Worm (Caenorhabditis elegans) whole organism, L4 larva: ENCODE measurements around the gene tsp-4.

Experiments used
- F10B5.3 ChIP-seq: sonication (generic microtip); optimal IDR thresholded peaks from 2 replicates; lab custom pipeline; 2016; ENCODE audit warnings: mild to moderate bottlenecking, missing genetic modification characterization, missing compliant biosample characterization
- F44E2.7 ChIP-seq: fragments of 200-800 bp; sonication (Bioruptor generic); IDR thresholded peaks from 2 replicates; pipeline ENCODE4 v2.1.2; 2022; ENCODE audit warnings: missing genetic modification characterization, missing compliant biosample characterization
- F49E8.2 ChIP-seq: sonication (generic microtip); optimal IDR thresholded peaks from 2 replicates; lab custom pipeline; 2016; ENCODE audit warnings: missing compliant biosample characterization, mild to moderate bottlenecking, missing genetic modification characterization, borderline replicate concordance
- T20F7.1 ChIP-seq: fragments of 200-800 bp; sonication (Bioruptor generic); optimal IDR thresholded peaks from 2 replicates; lab custom pipeline; 2018; ENCODE audit warnings: mild to moderate bottlenecking, missing genetic modification characterization, missing compliant biosample characterization
- Y75B8A.6 ChIP-seq: fragments of 200-800 bp; sonication (Bioruptor generic); IDR thresholded peaks from 2 replicates; pipeline ENCODE4 v1.3.6; 2022; ENCODE audit warnings: missing genetic modification reagents, missing genetic modification characterization, missing compliant biosample characterization
- ZK337.2 ChIP-seq: fragments of 200-800 bp; sonication (Bioruptor generic); IDR thresholded peaks from 2 replicates; pipeline ENCODE4 v1.3.6; 2022; ENCODE audit warnings: missing genetic modification reagents, missing genetic modification characterization, missing compliant biosample characterization
- ZK546.5 ChIP-seq, 2 experiments: sonication (generic microtip); optimal IDR thresholded peaks; 2 replicates each; lab custom pipeline; 2017; ENCODE audit warnings: missing biosample characterization in 2 of 2, missing genetic modification characterization in 2 of 2
- aha-1 ChIP-seq: fragments of 150-350 bp; peaks from one replicate; lab custom pipeline; 2014; ENCODE audit warnings: missing biosample characterization, missing genetic modification characterization
- ceh-62 ChIP-seq: sonication (generic microtip); optimal IDR thresholded peaks from 2 replicates; lab custom pipeline; 2017; ENCODE audit warnings: missing biosample characterization, missing genetic modification characterization
- ctbp-1 ChIP-seq: fragments of 200-800 bp; sonication (Bioruptor generic); IDR thresholded peaks from 2 replicates; pipeline ENCODE4 v1.3.6; 2022; ENCODE audit warnings: missing genetic modification reagents, missing genetic modification characterization, missing compliant biosample characterization
- daf-16 ChIP-seq, 3 experiments: sonication (generic microtip); optimal IDR thresholded peaks; 2 replicates each; lab custom pipeline; 2016 to 2017; ENCODE audit warnings: missing genetic modification characterization in 3 of 3, missing genetic modification reagents in 3 of 3, mild to moderate bottlenecking in 2 of 3, missing compliant biosample characterization in 2 of 3, missing biosample characterization in 1 of 3, moderate library complexity in 1 of 3
- dmd-6 ChIP-seq: fragments of 200-800 bp; sonication (Bioruptor generic); IDR thresholded peaks from 2 replicates; pipeline ENCODE4 v1.3.6; 2022; ENCODE audit warnings: missing genetic modification reagents, missing genetic modification characterization, missing compliant biosample characterization
- dve-1 ChIP-seq: sonication (generic microtip); optimal IDR thresholded peaks from 2 replicates; lab custom pipeline; 2017; ENCODE audit warnings: antibody characterized with exemption, mild to moderate bottlenecking, missing genetic modification characterization, missing compliant biosample characterization; ENCODE audit not compliant: insufficient read depth
- gei-8 ChIP-seq: fragments of 200-800 bp; sonication (Bioruptor generic); optimal IDR thresholded peaks from 2 replicates; lab custom pipeline; 2018; ENCODE audit warnings: mild to moderate bottlenecking, missing genetic modification characterization, missing compliant biosample characterization
- hif-1 ChIP-seq, 2 experiments: sonication (generic microtip); optimal IDR thresholded peaks; 2 replicates each; lab custom pipeline; 2016 to 2017; ENCODE audit warnings: missing compliant biosample characterization in 2 of 2, missing genetic modification characterization in 2 of 2, missing genetic modification reagents in 2 of 2, missing genotype in 2 of 2, mild to moderate bottlenecking in 1 of 2
- lim-7 ChIP-seq: fragments of 200-800 bp; sonication (Bioruptor generic); IDR thresholded peaks from 2 replicates; pipeline ENCODE4 v1.3.6; 2022; ENCODE audit warnings: missing genetic modification characterization, missing compliant biosample characterization
- lin-1 ChIP-seq: fragments of 200-800 bp; sonication (Bioruptor generic); IDR thresholded peaks from 2 replicates; pipeline ENCODE4 v1.3.6; 2022; ENCODE audit warnings: missing genetic modification reagents, missing genetic modification characterization, missing compliant biosample characterization
- lin-15B ChIP-seq: fragments of 150-350 bp; sonication (generic microtip); optimal IDR thresholded peaks from 3 replicates; lab custom pipeline; 2014; ENCODE audit warnings: missing biosample characterization, missing genetic modification characterization
- lin-29 ChIP-seq: fragments of 200-800 bp; sonication (Bioruptor generic); IDR thresholded peaks from 2 replicates; pipeline ENCODE4 v1.3.6; 2022; ENCODE audit warnings: missing genetic modification reagents, missing genetic modification characterization, missing compliant biosample characterization
- lin-38 ChIP-seq: fragments of 200-800 bp; sonication (Bioruptor generic); IDR thresholded peaks from 2 replicates; pipeline ENCODE4 v1.3.6; 2022; ENCODE audit warnings: missing genetic modification reagents, missing genetic modification characterization, missing compliant biosample characterization
- lin-39 ChIP-seq: fragments of 150-350 bp; optimal IDR thresholded peaks from 2 replicates; lab custom pipeline; 2014; ENCODE audit warnings: missing biosample characterization, missing genetic modification reagents, missing genetic modification characterization
- lir-3 ChIP-seq: sonication (generic microtip); optimal IDR thresholded peaks from 2 replicates; lab custom pipeline; 2016; ENCODE audit warnings: mild to moderate bottlenecking, missing genetic modification characterization, missing compliant biosample characterization
- lsy-2 ChIP-seq, 2 experiments: fragments of 150-350 bp in 1 of 2; sonication (generic microtip) in 1 of 2; optimal IDR thresholded peaks; 2 replicates each; lab custom pipeline; 2014 to 2017; ENCODE audit warnings: missing biosample characterization in 2 of 2, missing genetic modification characterization in 2 of 2
- mdl-1 ChIP-seq, 2 experiments: fragments of 150-350 bp in 1 of 2; sonication (generic microtip) in 1 of 2; optimal IDR thresholded peaks; 2 replicates each; lab custom pipeline; 2014 to 2017; ENCODE audit warnings: missing biosample characterization in 2 of 2, missing genetic modification characterization in 2 of 2
- mdt-29 ChIP-seq: fragments of 200-800 bp; sonication (Bioruptor generic); IDR thresholded peaks from 2 replicates; pipeline ENCODE4 v1.3.6; 2022; ENCODE audit warnings: missing genetic modification reagents, missing genetic modification characterization, missing compliant biosample characterization
- nhr-25 ChIP-seq: sonication (generic microtip); optimal IDR thresholded peaks from 2 replicates; lab custom pipeline; 2017; ENCODE audit warnings: missing genetic modification characterization, mild to moderate bottlenecking, missing compliant biosample characterization, antibody characterized with exemption, moderate library complexity, borderline replicate concordance; ENCODE audit not compliant: insufficient read depth
- nhr-28 ChIP-seq: fragments of 150-350 bp; optimal IDR thresholded peaks from 2 replicates; lab custom pipeline; 2014; ENCODE audit warnings: missing biosample characterization, missing genetic modification characterization
- nhr-42 ChIP-seq: fragments of 200-800 bp; sonication (Bioruptor generic); IDR thresholded peaks from 2 replicates; pipeline ENCODE4 v1.3.6; 2022; ENCODE audit warnings: missing genetic modification characterization, missing compliant biosample characterization
- nhr-6 ChIP-seq: fragments of 150-350 bp; optimal IDR thresholded peaks from 2 replicates; lab custom pipeline; 2014; ENCODE audit warnings: missing biosample characterization, missing genetic modification characterization
- pha-4 ChIP-seq, 2 experiments: fragments of 150-350 bp in 1 of 2; fragments of 200-800 bp in 1 of 2; sonication (Bioruptor generic) in 1 of 2; IDR thresholded peaks in 1 of 2; optimal IDR thresholded peaks in 1 of 2; 2 replicates each; pipeline versions ENCODE4 v1.3.6 to Lab custom; 2014 to 2022; ENCODE audit warnings: missing genetic modification characterization in 2 of 2, missing genetic modification reagents in 2 of 2, missing biosample characterization in 1 of 2, missing compliant biosample characterization in 1 of 2
- pqm-1 ChIP-seq: sonication (generic microtip); optimal IDR thresholded peaks from 2 replicates; lab custom pipeline; 2017; ENCODE audit warnings: missing biosample characterization, missing genetic modification characterization
- snpc-1.2 ChIP-seq: fragments of 200-800 bp; sonication (Bioruptor generic); IDR thresholded peaks from 2 replicates; pipeline ENCODE4 v1.3.6; 2022; ENCODE audit warnings: missing genetic modification reagents, missing genetic modification characterization, missing compliant biosample characterization
- unc-62 ChIP-seq, 3 experiments: fragments of 150-350 bp in 1 of 3; sonication (generic microtip); optimal IDR thresholded peaks in 2 of 3; peaks in 1 of 3; 1 replicate in 1 of 3; 2 replicates in 2 of 3; lab custom pipeline; 2014 to 2017; ENCODE audit warnings: missing biosample characterization in 3 of 3, missing genetic modification characterization in 3 of 3, missing genetic modification reagents in 3 of 3, missing genotype in 1 of 3
- zag-1 ChIP-seq: fragments of 150-350 bp; optimal IDR thresholded peaks from 2 replicates; lab custom pipeline; 2014; ENCODE audit warnings: missing biosample characterization, missing genetic modification characterization
- zfp-2 ChIP-seq: sonication (generic microtip); optimal IDR thresholded peaks from 2 replicates; lab custom pipeline; 2016; ENCODE audit warnings: mild to moderate bottlenecking, missing genetic modification characterization, missing compliant biosample characterization
- zfp-3 ChIP-seq: fragments of 200-800 bp; sonication (Bioruptor generic); conservative IDR thresholded peaks from 2 replicates; pipeline ENCODE4 v1.3.6; 2022; ENCODE audit warnings: missing genetic modification reagents, missing genetic modification characterization, missing compliant biosample characterization
- zip-2 ChIP-seq: fragments of 150-350 bp; optimal IDR thresholded peaks from 2 replicates; lab custom pipeline; 2014; ENCODE audit warnings: missing biosample characterization, missing genetic modification characterization
- ztf-11 ChIP-seq: fragments of 150-350 bp; optimal IDR thresholded peaks from 2 replicates; lab custom pipeline; 2014; ENCODE audit warnings: missing biosample characterization, missing genetic modification characterization
- ztf-7 ChIP-seq: fragments of 150-350 bp; optimal IDR thresholded peaks from 2 replicates; lab custom pipeline; 2014; ENCODE audit warnings: missing biosample characterization, missing genetic modification characterization

Gene tsp-4

ce11 chrIV:12527217-12527616, 7.2 kb upstream of the tsp-4 start, which contains the start of gene F53B2.8 (continued):
- TF ChIP-seq mdl-1 (tag; optimal IDR thresholded peaks at IDR 0.05; lab: Kevin White, UChicago) (peak in 1 of 2 experiments; percentile 8), nhr-6 (tag; lab: Kevin White, UChicago) (peak; percentile 95), lim-7 (GFP tag; lab: Robert Waterston, UW) (no peak), ceh-62 (no peak), ztf-7 (peak; percentile 53), daf-16 (GFP tag; optimal IDR thresholded peaks at IDR 0.05; lab: Kevin White, UChicago) (peak in 1 of 2 experiments; percentile 40), daf-16 (tag; optimal IDR thresholded peaks at IDR 0.05; lab: Kevin White, UChicago) (peak; percentile 98), ctbp-1 (GFP tag; lab: Robert Waterston, UW) (no peak), dve-1 (tag; lab: Kevin White, UChicago) (peak; percentile 73), pqm-1 (tag; lab: Kevin White, UChicago) (peak; percentile 88), pha-4 (GFP tag; IDR thresholded peaks at IDR 0.05; lab: Robert Waterston, UW) (no peak), pha-4 (tag; optimal IDR thresholded peaks at IDR 0.05; lab: Kevin White, UChicago) (no peak), mdt-29 (GFP tag; lab: Robert Waterston, UW) (no peak), zip-2 (tag; lab: Kevin White, UChicago) (no peak), F10B5.3 (tag; lab: Kevin White, UChicago) (no peak), Y75B8A.6 (GFP tag; lab: Robert Waterston, UW) (no peak), nhr-25 (tag; lab: Kevin White, UChicago) (no peak), gei-8 (GFP tag; lab: Kevin White, UChicago) (no peak), lin-39 (tag; lab: Kevin White, UChicago) (no peak), lin-29 (GFP tag; lab: Robert Waterston, UW) (no peak), lin-1 (GFP tag; lab: Robert Waterston, UW) (peak; percentile 48; the same call in 1 of the 2 replicates), zag-1 (tag; lab: Kevin White, UChicago) (no peak), lin-15B (tag; lab: Kevin White, UChicago) (no peak), nhr-28 (tag; lab: Kevin White, UChicago) (peak; percentile 99), zfp-2 (tag; lab: Kevin White, UChicago) (no peak), ZK337.2 (no peak), ztf-11 (no peak), dmd-6 (GFP tag; lab: Robert Waterston, UW) (peak; percentile 81), lin-38 (GFP tag; lab: Robert Waterston, UW) (no peak), lsy-2 (tag; optimal IDR thresholded peaks at IDR 0.05; lab: Kevin White, UChicago) (peak; percentile 17 to 37), F49E8.2 (no peak), hif-1 (tag; optimal IDR thresholded peaks at IDR 0.05; lab: Kevin White, UChicago) (no peak), nhr-42 (GFP tag; lab: Robert Waterston, UW) (no peak), T20F7.1 (peak; percentile 50), lir-3 (tag; lab: Kevin White, UChicago) (no peak)

ce11 chrIV:12525409-12525808, 5.4 kb upstream of the tsp-4 start, which contains the start of gene eak-4:
eak-4 (minus strand) TSS chrIV:12525509.
- peak in 1 of 2 experiments; percentile 58 for TF ChIP-seq unc-62 (GFP tag; optimal IDR thresholded peaks at IDR 0.05 in 1 of 2; lab: Kevin White, UChicago)
- TF ChIP-seq unc-62 (tag; optimal IDR thresholded peaks at IDR 0.05; lab: Kevin White, UChicago): no peak
- no peak for TF ChIP-seq snpc-1.2
- no peak for TF ChIP-seq F44E2.7 (GFP tag; lab: Robert Waterston, UW)

ce11 chrIV:12522521-12522920, 2.5 kb upstream of the tsp-4 start, which contains the start of gene sru-13:
sru-13 (minus strand) TSS chrIV:12522621.
- TF ChIP-seq ZK546.5 (tag; optimal IDR thresholded peaks at IDR 0.05; lab: Kevin White, UChicago): no peak
- no peak for TF ChIP-seq snpc-1.2
- TF ChIP-seq zfp-3: no peak
- peak; percentile 75 for TF ChIP-seq aha-1 (tag; lab: Kevin White, UChicago)
- no peak for TF ChIP-seq F10B5.3 (tag; lab: Kevin White, UChicago)
